Worm (Caenorhabditis elegans) whole organism, L4/young adult: Measurements from ENCODE around the gene F53H2.1.

Source experiments
- W03F9.2 ChIP-seq: fragments of 150-350 bp; optimal IDR thresholded peaks from 2 replicates; lab custom pipeline; 2014; ENCODE audit warnings: missing biosample characterization, missing genetic modification characterization
- dao-5 ChIP-seq: sonication (generic microtip); optimal IDR thresholded peaks from 2 replicates; lab custom pipeline; 2016; ENCODE audit warnings: missing genotype, missing genetic modification characterization, moderate library complexity, missing compliant biosample characterization
- him-1 ChIP-seq: sonication (generic microtip); optimal IDR thresholded peaks from 2 replicates; lab custom pipeline; 2016; ENCODE audit warnings: missing genotype, missing genetic modification reagents, missing genetic modification characterization, missing compliant biosample characterization

DNA sequence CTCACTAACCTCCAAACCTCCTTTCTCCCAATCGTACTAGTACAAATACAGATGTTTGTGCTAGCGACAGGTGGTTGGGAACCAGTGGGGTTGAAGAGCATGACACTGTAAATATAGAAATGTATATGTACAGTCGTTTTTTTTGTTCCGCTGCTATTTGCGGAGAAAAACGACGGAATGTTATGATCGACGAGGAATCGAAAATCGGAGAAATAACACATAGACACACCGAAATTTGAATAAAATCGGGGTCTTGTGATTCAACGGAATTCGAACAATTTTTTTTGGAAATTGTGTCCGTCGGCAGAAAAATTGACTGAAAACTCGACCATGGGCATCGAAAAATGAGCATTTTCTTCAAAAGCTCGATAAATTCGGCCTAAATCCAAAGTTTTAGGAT lies 24.1 kb downstream of the F53H2.1 start, which contains the start of gene F53H2.3:
- TF ChIP-seq dao-5 (tag; lab: Kevin White, UChicago) = no peak
- no peak for TF ChIP-seq him-1 (tag; lab: Kevin White, UChicago)
- no peak for TF ChIP-seq W03F9.2 (tag; lab: Kevin White, UChicago)
